Worm (Caenorhabditis elegans) whole organism, L1 larva: ENCODE results near the gene polk-1.

Experiments
- ama-1 ChIP-seq: fragments of 150-350 bp; optimal IDR thresholded peaks from 2 replicates; lab custom pipeline; 2014
- fkh-10 ChIP-seq: sonication (generic microtip); optimal IDR thresholded peaks from 2 replicates; lab custom pipeline; 2017; ENCODE audit warnings: missing biosample characterization, missing genetic modification reagents, missing genetic modification characterization

DNA sequence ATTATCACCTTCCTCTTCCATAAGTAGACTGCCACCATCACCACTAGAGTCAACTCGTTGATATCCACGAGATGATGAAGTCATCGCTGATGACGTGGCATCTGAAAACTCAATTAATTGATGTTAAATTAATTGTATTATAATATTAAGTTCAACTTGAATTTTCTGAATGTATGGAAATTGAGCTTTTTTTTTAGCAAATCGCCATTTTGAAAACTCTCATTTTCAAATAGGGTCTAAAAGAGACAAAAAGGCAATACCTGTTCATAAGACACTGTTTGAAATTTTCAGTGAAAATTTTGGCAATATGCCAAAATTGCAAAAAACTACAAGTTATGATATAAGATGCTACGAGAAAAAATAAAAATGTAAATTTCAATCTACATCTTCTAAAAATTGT is 15.2 kb upstream of the polk-1 start, which contains the start of gene twk-7:
- no peak for TF ChIP-seq ama-1 (lab: Kevin White, UChicago)
- no peak for TF ChIP-seq fkh-10 (GFP tag; lab: Kevin White, UChicago)
